Worm (Caenorhabditis elegans) whole organism, young adult: ENCODE measurements around the gene cua-1.

Experiments used
- C06A6.2 ChIP-seq: fragments of 200-800 bp; sonication (Bioruptor generic); conservative IDR thresholded peaks from 2 replicates; pipeline ENCODE4 v1.3.6; 2022; ENCODE audit warnings: missing genetic modification characterization, missing compliant biosample characterization
- lin-54 ChIP-seq: fragments of 200-800 bp; sonication (Bioruptor generic); optimal IDR thresholded peaks from 2 replicates; lab custom pipeline; 2018; ENCODE audit warnings: mild to moderate bottlenecking, missing genetic modification characterization, missing compliant biosample characterization
- nfya-1 ChIP-seq: sonication (generic microtip); optimal IDR thresholded peaks from 2 replicates; lab custom pipeline; 2017; ENCODE audit warnings: antibody characterized with exemption, missing compliant biosample characterization, missing genetic modification characterization, borderline replicate concordance; ENCODE audit not compliant: insufficient read depth

- TF ChIP-seq nfya-1 (tag; lab: Kevin White, UChicago) (no peak), C06A6.2 (GFP tag; lab: Robert Waterston, UW) (no peak), lin-54 (no peak)
These were observed 64.3 kb downstream of the cua-1 start for ce11 chrIII:13390789-13391188.
